Worm (Caenorhabditis elegans) whole organism, young adult: Measurements from ENCODE around the gene swt-5.

Experiments
- B0019.2 ChIP-seq: fragments of 200-800 bp; sonication (Bioruptor generic); conservative IDR thresholded peaks from 2 replicates; pipeline ENCODE4 v1.3.6; 2022; ENCODE audit warnings: missing genetic modification reagents, missing genetic modification characterization, missing compliant biosample characterization
- B0336.3 ChIP-seq: fragments of 200-800 bp; sonication (Bioruptor generic); IDR thresholded peaks from 2 replicates; pipeline ENCODE4 v1.3.6; 2022; ENCODE audit warnings: missing genetic modification characterization, missing compliant biosample characterization
- C17E4.6 ChIP-seq: fragments of 200-800 bp; sonication (Bioruptor generic); IDR thresholded peaks from 2 replicates; pipeline ENCODE4 v1.3.6; 2022; ENCODE audit warnings: missing genetic modification reagents, missing genetic modification characterization, missing compliant biosample characterization
- F23B12.7 ChIP-seq: sonication (generic microtip); optimal IDR thresholded peaks from 2 replicates; lab custom pipeline; 2017; ENCODE audit warnings: missing genetic modification characterization, mild to moderate bottlenecking, missing compliant biosample characterization, antibody characterized with exemption, moderate library complexity; ENCODE audit not compliant: insufficient read depth
- F33H1.4 ChIP-seq: fragments of 200-800 bp; sonication (Bioruptor generic); IDR thresholded peaks from 2 replicates; pipeline ENCODE4 v1.3.6; 2022; ENCODE audit warnings: missing genetic modification reagents, missing genetic modification characterization, missing compliant biosample characterization
- F49E8.2 ChIP-seq: sonication (generic microtip); optimal IDR thresholded peaks from 3 replicates; lab custom pipeline; 2017; ENCODE audit warnings: missing genetic modification characterization, mild to moderate bottlenecking, missing compliant biosample characterization, antibody characterized with exemption, moderate library complexity; ENCODE audit not compliant: insufficient read depth
- K12H6.12 ChIP-seq: fragments of 200-800 bp; sonication (Bioruptor generic); optimal IDR thresholded peaks from 2 replicates; lab custom pipeline; 2018; ENCODE audit warnings: mild to moderate bottlenecking, missing genetic modification characterization, missing compliant biosample characterization
- T07F8.4 ChIP-seq: sonication (generic microtip); optimal IDR thresholded peaks from 2 replicates; lab custom pipeline; 2016; ENCODE audit warnings: mild to moderate bottlenecking, missing genetic modification characterization, moderate library complexity, missing compliant biosample characterization
- T26A5.8 ChIP-seq: sonication (generic microtip); optimal IDR thresholded peaks from 2 replicates; lab custom pipeline; 2016; ENCODE audit warnings: missing genetic modification characterization, missing compliant biosample characterization
- Y53F4B.3 ChIP-seq: fragments of 200-800 bp; sonication (Bioruptor generic); IDR thresholded peaks from 2 replicates; pipeline ENCODE4 v1.3.6; 2022; ENCODE audit warnings: missing genetic modification reagents, missing genetic modification characterization, missing compliant biosample characterization
- Y53G8AR.9 ChIP-seq: fragments of 200-800 bp; sonication (Bioruptor generic); conservative IDR thresholded peaks from 2 replicates; pipeline ENCODE4 v1.3.6; 2022; ENCODE audit warnings: missing genetic modification reagents, missing genetic modification characterization, missing compliant biosample characterization
- Y79H2A.3 ChIP-seq: fragments of 200-800 bp; sonication (Bioruptor generic); conservative IDR thresholded peaks from 2 replicates; pipeline ENCODE4 v1.3.6; 2022; ENCODE audit warnings: missing genetic modification reagents, missing genetic modification characterization, missing compliant biosample characterization
- ZK185.1 ChIP-seq: sonication (generic microtip); optimal IDR thresholded peaks from 2 replicates; lab custom pipeline; 2016; ENCODE audit warnings: mild to moderate bottlenecking, missing genetic modification characterization, missing compliant biosample characterization; ENCODE audit not compliant: poor library complexity, severe bottlenecking
- ama-1 ChIP-seq, 3 experiments: fragments of 150-350 bp in 1 of 3; sonication (generic microtip) in 2 of 3; optimal IDR thresholded peaks; 2 replicates each; lab custom pipeline; 2014 to 2018; ENCODE audit warnings: missing biosample characterization in 2 of 3, missing genetic modification characterization in 2 of 3, missing genetic modification reagents in 2 of 3
- athp-1 ChIP-seq: sonication (generic microtip); optimal IDR thresholded peaks from 2 replicates; lab custom pipeline; 2017; ENCODE audit warnings: mild to moderate bottlenecking, missing genetic modification characterization, missing compliant biosample characterization
- bed-1 ChIP-seq: fragments of 200-800 bp; sonication (Bioruptor generic); IDR thresholded peaks from 2 replicates; pipeline ENCODE4 v1.3.6; 2022; ENCODE audit warnings: missing genetic modification reagents, missing genetic modification characterization, missing compliant biosample characterization
- ccch-3 ChIP-seq: fragments of 200-800 bp; sonication (Bioruptor generic); optimal IDR thresholded peaks from 2 replicates; lab custom pipeline; 2018; ENCODE audit warnings: mild to moderate bottlenecking, missing genetic modification characterization, missing compliant biosample characterization
- cebp-1 ChIP-seq, 2 experiments: fragments of 200-800 bp in 1 of 2; sonication (Bioruptor generic) in 1 of 2; sonication (generic microtip) in 1 of 2; IDR thresholded peaks in 1 of 2; optimal IDR thresholded peaks in 1 of 2; 2 replicates each; pipeline versions ENCODE4 v1.3.6 to Lab custom; 2017 to 2022; ENCODE audit warnings: missing compliant biosample characterization in 2 of 2, missing genetic modification characterization in 2 of 2, mild to moderate bottlenecking in 1 of 2, missing genetic modification reagents in 1 of 2, moderate library complexity in 1 of 2
- ceh-100 ChIP-seq: fragments of 200-800 bp; sonication (Bioruptor generic); IDR thresholded peaks from 2 replicates; pipeline ENCODE4 v1.3.6; 2022; ENCODE audit warnings: missing genetic modification reagents, missing genetic modification characterization, missing compliant biosample characterization
- ceh-40 ChIP-seq: fragments of 200-800 bp; sonication (Bioruptor generic); IDR thresholded peaks from 2 replicates; pipeline ENCODE4 v1.3.6; 2022; ENCODE audit warnings: missing genetic modification characterization, missing compliant biosample characterization
- efl-1 ChIP-seq: fragments of 150-350 bp; optimal IDR thresholded peaks from 2 replicates; lab custom pipeline; 2014; ENCODE audit warnings: missing biosample characterization, missing genetic modification reagents, missing genetic modification characterization
- ekl-4 ChIP-seq: fragments of 200-800 bp; sonication (Bioruptor generic); IDR thresholded peaks from 2 replicates; pipeline ENCODE4 v1.3.6; 2022; ENCODE audit warnings: missing genetic modification reagents, missing genetic modification characterization, missing compliant biosample characterization
- fkh-3 ChIP-seq: sonication (generic microtip); optimal IDR thresholded peaks from 2 replicates; lab custom pipeline; 2016; ENCODE audit warnings: mild to moderate bottlenecking, missing genetic modification characterization, missing compliant biosample characterization
- him-1 ChIP-seq: sonication (generic microtip); optimal IDR thresholded peaks from 2 replicates; lab custom pipeline; 2016; ENCODE audit warnings: missing genotype, missing genetic modification reagents, missing genetic modification characterization, missing compliant biosample characterization
- hlh-26 ChIP-seq: fragments of 200-800 bp; sonication (Bioruptor generic); conservative IDR thresholded peaks from 2 replicates; pipeline ENCODE4 v1.3.6; 2022; ENCODE audit warnings: missing genetic modification reagents, missing genetic modification characterization, missing compliant biosample characterization
- hmg-20 ChIP-seq: fragments of 200-800 bp; sonication (Bioruptor generic); IDR thresholded peaks from 2 replicates; pipeline ENCODE4 v1.3.6; 2022; ENCODE audit warnings: missing genetic modification reagents, missing genetic modification characterization, missing compliant biosample characterization
- hrde-1 ChIP-seq: sonication (generic microtip); optimal IDR thresholded peaks from 2 replicates; lab custom pipeline; 2016; ENCODE audit warnings: missing genetic modification characterization, mild to moderate bottlenecking, missing compliant biosample characterization, moderate library complexity, missing genotype, missing genetic modification reagents, borderline replicate concordance
- hsf-1 ChIP-seq: fragments of 200-800 bp; sonication (Bioruptor generic); IDR thresholded peaks from 2 replicates; pipeline ENCODE4 v1.3.6; 2022; ENCODE audit warnings: missing genetic modification reagents, missing genetic modification characterization, missing compliant biosample characterization
- lin-54 ChIP-seq: fragments of 200-800 bp; sonication (Bioruptor generic); optimal IDR thresholded peaks from 2 replicates; lab custom pipeline; 2018; ENCODE audit warnings: mild to moderate bottlenecking, missing genetic modification characterization, missing compliant biosample characterization
- lsl-1 ChIP-seq: fragments of 200-800 bp; sonication (Bioruptor generic); optimal IDR thresholded peaks from 2 replicates; lab custom pipeline; 2018; ENCODE audit warnings: mild to moderate bottlenecking, missing genetic modification characterization, moderate library complexity, missing compliant biosample characterization
- madf-3 ChIP-seq: fragments of 200-800 bp; sonication (Bioruptor generic); IDR thresholded peaks from 2 replicates; pipeline ENCODE4 v1.3.6; 2022; ENCODE audit warnings: missing genetic modification reagents, missing genetic modification characterization, missing compliant biosample characterization
- mcd-1 ChIP-seq: fragments of 200-800 bp; sonication (Bioruptor generic); IDR thresholded peaks from 2 replicates; pipeline ENCODE4 v1.3.6; 2022; ENCODE audit warnings: missing genetic modification reagents, missing genetic modification characterization, missing compliant biosample characterization
- mel-28 ChIP-seq: sonication (generic microtip); optimal IDR thresholded peaks from 2 replicates; lab custom pipeline; 2016; ENCODE audit warnings: borderline replicate concordance, mild to moderate bottlenecking, missing genetic modification characterization, missing compliant biosample characterization
- mxl-1 ChIP-seq: sonication (generic microtip); optimal IDR thresholded peaks from 2 replicates; lab custom pipeline; 2016; ENCODE audit warnings: missing genetic modification characterization, missing compliant biosample characterization
- nfya-1 ChIP-seq: sonication (generic microtip); optimal IDR thresholded peaks from 2 replicates; lab custom pipeline; 2017; ENCODE audit warnings: antibody characterized with exemption, missing compliant biosample characterization, missing genetic modification characterization, borderline replicate concordance; ENCODE audit not compliant: insufficient read depth
- nhr-120 ChIP-seq: fragments of 200-800 bp; sonication (Bioruptor generic); IDR thresholded peaks from 2 replicates; pipeline ENCODE4 v1.3.6; 2022; ENCODE audit warnings: missing genetic modification characterization, missing compliant biosample characterization
- nhr-80 ChIP-seq: sonication (generic microtip); optimal IDR thresholded peaks from 2 replicates; lab custom pipeline; 2016; ENCODE audit warnings: missing genetic modification characterization, missing compliant biosample characterization
- pha-4 ChIP-seq: fragments of 150-350 bp; sonication (generic microtip); optimal IDR thresholded peaks from 2 replicates; lab custom pipeline; 2014; ENCODE audit warnings: missing biosample characterization, missing genetic modification reagents, missing genetic modification characterization
- snpc-4 ChIP-seq, 5 experiments: fragments of 150-350 bp in 1 of 5; sonication (generic microtip) in 4 of 5; optimal IDR thresholded peaks; 2 replicates each; lab custom pipeline; 2014 to 2018; ENCODE audit warnings: missing genetic modification characterization in 5 of 5, missing biosample characterization in 3 of 5, antibody characterized with exemption in 2 of 5, mild to moderate bottlenecking in 2 of 5, missing compliant biosample characterization in 2 of 5, missing genotype in 2 of 5, moderate library complexity in 2 of 5, missing genetic modification reagents in 1 of 5
- somi-1 ChIP-seq: fragments of 200-800 bp; sonication (Bioruptor generic); optimal IDR thresholded peaks from 2 replicates; lab custom pipeline; 2018; ENCODE audit warnings: mild to moderate bottlenecking, missing genetic modification characterization, missing compliant biosample characterization
- zim-3 ChIP-seq: sonication (generic microtip); optimal IDR thresholded peaks from 2 replicates; lab custom pipeline; 2017; ENCODE audit warnings: mild to moderate bottlenecking, missing genetic modification characterization, moderate library complexity, missing compliant biosample characterization
- ztf-26 ChIP-seq: sonication (generic microtip); optimal IDR thresholded peaks from 2 replicates; lab custom pipeline; 2017; ENCODE audit warnings: missing genetic modification characterization, missing compliant biosample characterization
- ztf-28 ChIP-seq: fragments of 200-800 bp; sonication (Bioruptor generic); IDR thresholded peaks from 2 replicates; pipeline ENCODE4 v1.3.6; 2022; ENCODE audit warnings: missing genetic modification reagents, missing genetic modification characterization, missing compliant biosample characterization

Gene swt-5

ce11 chrV:9507742-9508141, 6.5 kb downstream of the swt-5 start, which contains the start of gene acs-14:
acs-14 (plus strand) TSS chrV:9508132.
- TF ChIP-seq nhr-80 (tag; lab: Kevin White, UChicago) (peak; percentile 14), Y53F4B.3 (GFP tag; lab: Robert Waterston, UW) (no peak), T07F8.4 (tag; lab: Kevin White, UChicago) (no peak), nhr-120 (GFP tag; lab: Robert Waterston, UW) (no peak)
- TF ChIP-seq, all 124 proteins: peak for 1

- no peak for TF ChIP-seq lsl-1 (GFP tag; lab: Kevin White, UChicago)
- TF ChIP-seq lin-54 (GFP tag; lab: Kevin White, UChicago) = no peak
- TF ChIP-seq Y79H2A.3 (GFP tag; lab: Robert Waterston, UW) = no peak
- no peak for TF ChIP-seq hsf-1 (GFP tag; lab: Robert Waterston, UW)
- TF ChIP-seq hmg-20 (GFP tag; lab: Robert Waterston, UW) = no peak
- no peak for TF ChIP-seq pha-4 (tag; lab: Kevin White, UChicago)
- no peak for TF ChIP-seq fkh-3 (tag; lab: Kevin White, UChicago)
- TF ChIP-seq Y53G8AR.9 (GFP tag; lab: Robert Waterston, UW) = no peak
- TF ChIP-seq efl-1 = no peak
- no peak for TF ChIP-seq somi-1 (GFP tag; lab: Kevin White, UChicago)
- no peak for TF ChIP-seq ccch-3 (GFP tag; lab: Kevin White, UChicago)
- no peak for TF ChIP-seq bed-1
These were observed 8.4 kb downstream of the swt-5 start for ce11 chrV:9509597-9509996.

- no peak for TF ChIP-seq ekl-4 (GFP tag; lab: Robert Waterston, UW)
- TF ChIP-seq nfya-1 = no peak
- TF ChIP-seq F49E8.2 = no peak
- TF ChIP-seq ztf-26 (tag; lab: Kevin White, UChicago) = no peak
- TF ChIP-seq ama-1 (optimal IDR thresholded peaks at IDR 0.05; lab: Kevin White, UChicago) = no peak
- no peak for TF ChIP-seq ama-1 (GFP tag; optimal IDR thresholded peaks at IDR 0.05; lab: Kevin White, UChicago)
- peak; percentile 60 for TF ChIP-seq mcd-1 (GFP tag; lab: Robert Waterston, UW)
- TF ChIP-seq mel-28 (tag; lab: Kevin White, UChicago) = no peak
- no peak for TF ChIP-seq ceh-40 (GFP tag; lab: Robert Waterston, UW)
- TF ChIP-seq F23B12.7 (tag; lab: Kevin White, UChicago) = no peak
- no peak for TF ChIP-seq somi-1 (GFP tag; lab: Kevin White, UChicago)
- TF ChIP-seq snpc-4 (GFP tag; optimal IDR thresholded peaks at IDR 0.05; lab: Kevin White, UChicago) = peak; percentile 15
- TF ChIP-seq snpc-4 (tag; optimal IDR thresholded peaks at IDR 0.05; lab: Kevin White, UChicago) = peak in 3 of 4 experiments; percentile 42 to 49 (median 48)
- TF ChIP-seq athp-1 = no peak
- no peak for TF ChIP-seq T26A5.8
- TF ChIP-seq mxl-1 (tag; lab: Kevin White, UChicago) = no peak
- no peak for TF ChIP-seq him-1
- no peak for TF ChIP-seq K12H6.12
- no peak for TF ChIP-seq ceh-100 (GFP tag; lab: Robert Waterston, UW)
- TF ChIP-seq zim-3 (tag; lab: Kevin White, UChicago) = no peak
- TF ChIP-seq C17E4.6 (GFP tag; lab: Robert Waterston, UW) = no peak
- TF ChIP-seq F33H1.4 (GFP tag; lab: Robert Waterston, UW) = no peak
- TF ChIP-seq ZK185.1 (tag; lab: Kevin White, UChicago) = peak; percentile 39
- no peak for TF ChIP-seq hmg-20 (GFP tag; lab: Robert Waterston, UW)
- TF ChIP-seq Y79H2A.3 (GFP tag; lab: Robert Waterston, UW) = no peak
- TF ChIP-seq cebp-1 (GFP tag; IDR thresholded peaks at IDR 0.05; lab: Robert Waterston, UW) = no peak
- TF ChIP-seq cebp-1 (tag; optimal IDR thresholded peaks at IDR 0.05; lab: Kevin White, UChicago) = peak; percentile 53
- TF ChIP-seq madf-3 (GFP tag; lab: Robert Waterston, UW) = no peak
- TF ChIP-seq hrde-1 (tag; lab: Kevin White, UChicago) = no peak
- peak; percentile 24 for TF ChIP-seq efl-1
- no peak for TF ChIP-seq B0019.2 (GFP tag; lab: Robert Waterston, UW)
- no peak for TF ChIP-seq hlh-26 (GFP tag; lab: Robert Waterston, UW)
- no peak for TF ChIP-seq B0336.3 (GFP tag; lab: Robert Waterston, UW)
- no peak for TF ChIP-seq ztf-28 (GFP tag; lab: Robert Waterston, UW)
These were observed 12.4 kb downstream of the swt-5 start, which contains the start of gene eif-2Bdelta for ce11 chrV:9513590-9513989. eif-2Bdelta (plus strand) TSS chrV:9513824.
